Fruit fly (Drosophila melanogaster): ENCODE measurements around the gene IFT54.
A peak's percentile ranks its signal among the peaks of the same experiment; 100 is the strongest.

Gene IFT54

DNA sequence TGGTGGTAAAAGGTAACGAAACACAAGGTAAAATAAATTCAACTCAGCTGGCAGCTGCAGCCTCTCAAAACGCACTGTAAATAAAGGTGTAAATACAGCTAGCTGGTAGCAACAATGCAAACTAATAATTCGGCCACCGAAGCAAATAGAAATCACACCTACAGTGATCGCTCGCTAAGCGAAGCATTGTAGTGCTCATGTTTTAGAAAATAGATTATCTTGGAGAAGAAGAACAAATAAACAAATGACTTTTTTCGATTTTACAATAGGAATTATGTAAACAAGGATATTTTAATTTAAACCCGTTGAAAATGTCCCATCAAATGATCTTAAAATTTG is 17.8 kb upstream of the IFT54 start:
- TF ChIP-seq Hnf4 (GFP tag; optimal IDR thresholded peaks at IDR 0.05) (no peak), dl (GFP tag; optimal IDR thresholded peaks at IDR 0.05; ENCODE audit: insufficient read depth in 1 of 2, partially characterized antibody in 2 of 2) (no peak), tai (GFP tag; optimal IDR thresholded peaks at IDR 0.05) (no peak), GATAd (GFP tag; optimal IDR thresholded peaks at IDR 0.05) (no peak), Myc (optimal IDR thresholded peaks at IDR 0.05) (no peak)

dm6 chr3R:14285059-14285953 is 16.9 kb upstream of the IFT54 start:
- TF ChIP-seq foxo (GFP tag; optimal IDR thresholded peaks at IDR 0.05) (peak in 1 of 2 experiments; percentile 2), pan (optimal IDR thresholded peaks at IDR 0.05) (no peak), Dif (GFP tag; optimal IDR thresholded peaks at IDR 0.05; ENCODE audit: partially characterized antibody) (peak; percentile 34), br (GFP tag; optimal IDR thresholded peaks at IDR 0.05) (no peak)

dm6 chr3R:14286320-14287190 is 15.7 kb upstream of the IFT54 start, which contains the start of gene trx:
Gene trx, minus strand, starts transcription at chr3R:14286903.
- TF ChIP-seq sv (GFP tag; optimal IDR thresholded peaks at IDR 0.05): no peak
- TF ChIP-seq Vsx2 (GFP tag; optimal IDR thresholded peaks at IDR 0.05; ENCODE audit: partially characterized antibody): peak; percentile 91
- TF ChIP-seq usp (GFP tag; optimal IDR thresholded peaks at IDR 0.05): no peak
- TF ChIP-seq Rel (GFP tag; optimal IDR thresholded peaks at IDR 0.05): no peak
- peak; percentile 20 for TF ChIP-seq Rel (tag; optimal IDR thresholded peaks at IDR 0.05)
- no peak for TF ChIP-seq HLH106 (tag; optimal IDR thresholded peaks at IDR 0.05)
- no peak for TF ChIP-seq Myc (optimal IDR thresholded peaks at IDR 0.05)
- no peak for TF ChIP-seq Dfd (GFP tag; optimal IDR thresholded peaks at IDR 0.05)
- TF ChIP-seq dl (GFP tag; optimal IDR thresholded peaks at IDR 0.05; ENCODE audit: insufficient read depth in 1 of 2, partially characterized antibody in 2 of 2): peak; percentile 94 to 95
- TF ChIP-seq woc (GFP tag; optimal IDR thresholded peaks at IDR 0.05): peak; percentile 2
- no peak for TF ChIP-seq Jra (GFP tag; optimal IDR thresholded peaks at IDR 0.05)
- no peak for TF ChIP-seq fru (GFP tag; optimal IDR thresholded peaks at IDR 0.05)
- TF ChIP-seq psq (GFP tag; optimal IDR thresholded peaks at IDR 0.05): peak; percentile 92
- TF ChIP-seq Abd-B (GFP tag; optimal IDR thresholded peaks at IDR 0.05): no peak
- TF ChIP-seq Hnf4 (GFP tag; optimal IDR thresholded peaks at IDR 0.05): no peak
- TF ChIP-seq CG32264 (GFP tag; optimal IDR thresholded peaks at IDR 0.05): no peak
- TF ChIP-seq jim (GFP tag; optimal IDR thresholded peaks at IDR 0.05): no peak
- TF ChIP-seq CG9705 (GFP tag; optimal IDR thresholded peaks at IDR 0.05): no peak
- TF ChIP-seq rgr (GFP tag; optimal IDR thresholded peaks at IDR 0.05): no peak
- TF ChIP-seq h (GFP tag; optimal IDR thresholded peaks at IDR 0.05): peak; percentile 42
- TF ChIP-seq N (GFP tag; optimal IDR thresholded peaks at IDR 0.05): peak; percentile 16
- TF ChIP-seq sage (GFP tag; optimal IDR thresholded peaks at IDR 0.05): peak; percentile 36
- no peak for TF ChIP-seq br (GFP tag; optimal IDR thresholded peaks at IDR 0.05)
- peak; percentile 76 for TF ChIP-seq CrebA (GFP tag; optimal IDR thresholded peaks at IDR 0.05; ENCODE audit: borderline replicate concordance)
- TF ChIP-seq Hr83 (GFP tag; optimal IDR thresholded peaks at IDR 0.05; ENCODE audit: poor library complexity, severe bottlenecking): peak; percentile 25
- TF ChIP-seq dmrt93B (GFP tag; optimal IDR thresholded peaks at IDR 0.05): no peak
- TF ChIP-seq Hr78 (GFP tag; optimal IDR thresholded peaks at IDR 0.05): no peak
- TF ChIP-seq Sp1 (GFP tag; optimal IDR thresholded peaks at IDR 0.05): peak; percentile 7
- TF ChIP-seq brk (GFP tag; optimal IDR thresholded peaks at IDR 0.05): peak; percentile 50
- peak in 1 of 2 experiments; percentile 38 for TF ChIP-seq foxo (GFP tag; optimal IDR thresholded peaks at IDR 0.05)
- no peak for TF ChIP-seq GATAd (GFP tag; optimal IDR thresholded peaks at IDR 0.05)
- peak; percentile 97 for TF ChIP-seq Dif (GFP tag; optimal IDR thresholded peaks at IDR 0.05; ENCODE audit: partially characterized antibody)
- TF ChIP-seq dsf (GFP tag; optimal IDR thresholded peaks at IDR 0.05; ENCODE audit: borderline replicate concordance): no peak
- no peak for TF ChIP-seq ey (GFP tag; optimal IDR thresholded peaks at IDR 0.05)

All from whole organism, wandering third instar larva.